Worm (Caenorhabditis elegans) whole organism, L3 larva: Measurements from ENCODE around the gene F14H12.3.

Experiments
- ZK546.5 ChIP-seq: sonication (generic microtip); optimal IDR thresholded peaks from 2 replicates; lab custom pipeline; 2017; ENCODE audit warnings: missing biosample characterization, missing genetic modification characterization
- ama-1 ChIP-seq: fragments of 150-350 bp; optimal IDR thresholded peaks from 2 replicates; lab custom pipeline; 2018
- daf-12 ChIP-seq: fragments of 150-350 bp; optimal IDR thresholded peaks from 2 replicates; lab custom pipeline; 2014; ENCODE audit warnings: missing biosample characterization, missing genetic modification reagents, missing genetic modification characterization
- elt-1 ChIP-seq: fragments of 150-350 bp; optimal IDR thresholded peaks from 2 replicates; lab custom pipeline; 2014; ENCODE audit warnings: missing biosample characterization, missing genetic modification characterization
- elt-2 ChIP-seq: sonication (generic microtip); optimal IDR thresholded peaks from 2 replicates; lab custom pipeline; 2016; ENCODE audit warnings: missing genetic modification reagents, mild to moderate bottlenecking, missing genetic modification characterization, missing compliant biosample characterization
- elt-3 ChIP-seq, 3 experiments: fragments of 150-350 bp in 1 of 3; sonication (generic microtip) in 2 of 3; optimal IDR thresholded peaks; 2 replicates in 2 of 3; 4 replicates in 1 of 3; lab custom pipeline; 2014 to 2017; ENCODE audit warnings: missing biosample characterization in 3 of 3, missing genetic modification characterization in 3 of 3
- eor-1 ChIP-seq, 2 experiments: fragments of 150-350 bp; optimal IDR thresholded peaks; 2 replicates each; lab custom pipeline; 2014 to 2018; ENCODE audit warnings: missing biosample characterization in 2 of 2, missing genetic modification characterization in 2 of 2
- nhr-11 ChIP-seq: fragments of 150-350 bp; optimal IDR thresholded peaks from 2 replicates; lab custom pipeline; 2014; ENCODE audit warnings: missing biosample characterization, missing genetic modification characterization
- nhr-23 ChIP-seq: fragments of 150-350 bp; optimal IDR thresholded peaks from 2 replicates; lab custom pipeline; 2014; ENCODE audit warnings: missing biosample characterization, missing genetic modification reagents, missing genetic modification characterization
- nhr-237 ChIP-seq: fragments of 150-350 bp; optimal IDR thresholded peaks from 2 replicates; lab custom pipeline; 2014; ENCODE audit warnings: missing biosample characterization, missing genetic modification characterization
- sea-2 ChIP-seq: fragments of 150-350 bp; sonication (generic microtip); optimal IDR thresholded peaks from 4 replicates; lab custom pipeline; 2014; ENCODE audit warnings: missing biosample characterization, missing genetic modification reagents, missing genetic modification characterization
- snpc-4 ChIP-seq: fragments of 150-350 bp; optimal IDR thresholded peaks from 2 replicates; lab custom pipeline; 2014; ENCODE audit warnings: missing biosample characterization, missing genetic modification characterization
- unc-62 ChIP-seq: fragments of 150-350 bp; sonication (generic microtip); optimal IDR thresholded peaks from 4 replicates; lab custom pipeline; 2014; ENCODE audit warnings: missing biosample characterization, missing genetic modification reagents, missing genetic modification characterization
- ztf-4 ChIP-seq: fragments of 150-350 bp; optimal IDR thresholded peaks from 2 replicates; lab custom pipeline; 2014; ENCODE audit warnings: missing biosample characterization, missing genetic modification characterization

ce11 chrX:4388834-4389409 lies 44.9 kb downstream of the F14H12.3 start, which contains the start of gene dpy-23:
- TF ChIP-seq nhr-11 (tag; lab: Kevin White, UChicago) (peak; percentile 89), ztf-4 (tag; lab: Kevin White, UChicago) (peak; percentile 61), ZK546.5 (tag; lab: Kevin White, UChicago) (no peak), sea-2 (no peak), elt-3 (tag; optimal IDR thresholded peaks at IDR 0.05; lab: Kevin White, UChicago) (peak in 1 of 3 experiments; percentile 71), ama-1 (lab: Kevin White, UChicago) (peak; percentile 22), unc-62 (GFP tag; lab: Kevin White, UChicago) (peak; percentile 85), elt-1 (tag; lab: Kevin White, UChicago) (peak; percentile 76), elt-2 (tag; lab: Kevin White, UChicago) (peak; percentile 81), snpc-4 (tag; lab: Kevin White, UChicago) (peak; percentile 66), daf-12 (tag; lab: Kevin White, UChicago) (no peak), nhr-23 (tag; lab: Kevin White, UChicago) (peak; percentile 90), nhr-237 (no peak), eor-1 (tag; optimal IDR thresholded peaks at IDR 0.05; lab: Kevin White, UChicago) (no peak)
